Fruit fly (Drosophila melanogaster): ENCODE measurements around the gene Cpr35B.

DNA sequence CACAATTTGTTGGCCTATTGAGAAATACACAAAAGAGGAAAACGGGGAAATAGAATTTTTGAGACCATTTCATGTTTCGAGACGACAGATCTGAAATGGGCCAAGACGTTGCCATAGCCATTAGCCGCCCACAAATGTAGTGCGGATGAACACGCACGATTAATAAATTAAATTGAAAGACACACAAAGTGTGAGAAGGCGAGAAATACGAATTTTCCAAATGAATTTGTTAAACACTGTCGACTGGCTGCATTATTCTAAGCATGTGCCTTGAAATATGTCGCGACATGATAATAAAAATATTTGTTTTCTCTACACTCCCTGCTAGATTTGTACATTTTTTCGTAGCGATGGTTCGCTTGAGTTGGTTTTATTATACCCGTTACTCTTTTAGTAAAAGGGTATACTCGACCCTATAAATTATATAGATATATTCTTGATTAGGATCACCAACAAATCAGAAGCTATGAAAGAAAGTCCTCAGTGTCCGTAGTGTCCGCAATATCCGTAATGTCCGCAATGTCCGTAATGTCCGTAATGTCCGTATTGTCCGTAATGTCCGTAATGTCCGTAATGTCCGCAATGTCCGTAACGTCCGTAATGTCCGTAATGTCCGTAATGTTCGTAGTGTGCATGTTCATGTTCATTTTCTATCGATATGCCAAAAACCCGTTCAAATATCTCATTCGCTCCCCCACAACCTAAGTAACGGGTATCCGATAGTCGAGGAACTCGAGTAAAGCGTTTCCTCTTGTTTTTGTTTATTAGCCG is 48.3 kb downstream of the Cpr35B start:
- TF ChIP-seq CG8478 (optimal IDR thresholded peaks at IDR 0.05), result no peak
- no peak for TF ChIP-seq CTCF (optimal IDR thresholded peaks at IDR 0.05)
